Fruit fly (Drosophila melanogaster) whole organism, wandering third instar larva: Measurements from ENCODE around the gene Prosalpha6T.

ENCODE experiments used
- Hr78 ChIP-seq: fragments of >200 bp; optimal IDR thresholded peaks from 2 replicates; lab custom pipeline; 2017; ENCODE audit warnings: missing biosample characterization, missing genetic modification characterization
- Vsx2 ChIP-seq: fragments of 200-300, 225-300 bp; sonication (Bioruptor generic); optimal IDR thresholded peaks from 2 replicates; lab custom pipeline; 2018; ENCODE audit warnings: missing biosample characterization, missing genetic modification characterization; ENCODE audit not compliant: partially characterized antibody

dm6 chr2L:13257177-13257576, 25.3 kb downstream of the Prosalpha6T start, which contains the start of gene Naa20B:
- TF ChIP-seq Vsx2 (GFP tag; lab: Kevin White, UChicago) (no peak), Hr78 (GFP tag; lab: Kevin White, UChicago) (no peak)
